Worm (Caenorhabditis elegans): ENCODE data around the gene irld-1.

Gene irld-1

ce11 chrV:4345714-4346113 is 9.2 kb downstream of the irld-1 start, which contains the start of gene figl-1:
figl-1 (minus strand) TSS chrV:4345999.
- TF ChIP-seq med-1 (GFP tag; optimal IDR thresholded peaks at IDR 0.05; ENCODE audit: insufficient read depth) = no peak
- no peak for TF ChIP-seq ztf-29 (GFP tag; IDR thresholded peaks at IDR 0.05)
- no peak for TF ChIP-seq klf-2 (GFP tag; conservative IDR thresholded peaks at IDR 0.05)
- no peak for TF ChIP-seq ref-1 (GFP tag; conservative IDR thresholded peaks at IDR 0.05)
- TF ChIP-seq tab-1 (GFP tag; IDR thresholded peaks at IDR 0.05) = no peak
- TF ChIP-seq cog-1 (tag; optimal IDR thresholded peaks at IDR 0.05) = no peak
- no peak for TF ChIP-seq flt-1 (GFP tag; IDR thresholded peaks at IDR 0.05)
- TF ChIP-seq ztf-23 (GFP tag; IDR thresholded peaks at IDR 0.05) = no peak

ce11 chrV:4346325-4346724 is 9.8 kb downstream of the irld-1 start, which contains the start of gene hpo-18:
hpo-18 (minus strand) TSS chrV:4346425.
- TF ChIP-seq flt-1 (GFP tag; IDR thresholded peaks at IDR 0.05) (no peak), ref-1 (GFP tag; conservative IDR thresholded peaks at IDR 0.05) (no peak), tab-1 (GFP tag; IDR thresholded peaks at IDR 0.05) (no peak), med-1 (GFP tag; optimal IDR thresholded peaks at IDR 0.05; ENCODE audit: insufficient read depth) (no peak), T22C8.4 (GFP tag; IDR thresholded peaks at IDR 0.05) (no peak), ztf-29 (GFP tag; IDR thresholded peaks at IDR 0.05) (no peak), cog-1 (tag; optimal IDR thresholded peaks at IDR 0.05) (no peak), ztf-23 (GFP tag; IDR thresholded peaks at IDR 0.05) (no peak), klf-2 (GFP tag; conservative IDR thresholded peaks at IDR 0.05) (no peak)

- no peak for TF ChIP-seq ref-1 (GFP tag; conservative IDR thresholded peaks at IDR 0.05)
- TF ChIP-seq med-1 (GFP tag; optimal IDR thresholded peaks at IDR 0.05; ENCODE audit: insufficient read depth) = no peak
- no peak for TF ChIP-seq T22C8.4 (GFP tag; IDR thresholded peaks at IDR 0.05)
- TF ChIP-seq ztf-29 (GFP tag; IDR thresholded peaks at IDR 0.05) = no peak
- no peak for TF ChIP-seq klf-2 (GFP tag; conservative IDR thresholded peaks at IDR 0.05)
- TF ChIP-seq ztf-23 (GFP tag; IDR thresholded peaks at IDR 0.05) = no peak
Observed at ce11 chrV:4346799-4347198, 10.2 kb downstream of the irld-1 start, which contains the start of gene mcm-7. mcm-7 (plus strand) TSS chrV:4347166.

- TF ChIP-seq med-1 (GFP tag; optimal IDR thresholded peaks at IDR 0.05; ENCODE audit: insufficient read depth) = no peak
- TF ChIP-seq ref-1 (GFP tag; conservative IDR thresholded peaks at IDR 0.05) = no peak
- TF ChIP-seq cog-1 (tag; optimal IDR thresholded peaks at IDR 0.05) = no peak
- no peak for TF ChIP-seq ztf-23 (GFP tag; IDR thresholded peaks at IDR 0.05)
- no peak for TF ChIP-seq flt-1 (GFP tag; IDR thresholded peaks at IDR 0.05)
- no peak for TF ChIP-seq tab-1 (GFP tag; IDR thresholded peaks at IDR 0.05)
- TF ChIP-seq ztf-29 (GFP tag; IDR thresholded peaks at IDR 0.05) = no peak
- no peak for TF ChIP-seq klf-2 (GFP tag; conservative IDR thresholded peaks at IDR 0.05)
- TF ChIP-seq T22C8.4 (GFP tag; IDR thresholded peaks at IDR 0.05) = no peak
Observed at ce11 chrV:4356047-4356612, 19.6 kb downstream of the irld-1 start.

- peak; percentile 11 for TF ChIP-seq cog-1 (tag; optimal IDR thresholded peaks at IDR 0.05)
- no peak for TF ChIP-seq ztf-23 (GFP tag; IDR thresholded peaks at IDR 0.05)
- TF ChIP-seq tab-1 (GFP tag; IDR thresholded peaks at IDR 0.05) = no peak
- no peak for TF ChIP-seq T22C8.4 (GFP tag; IDR thresholded peaks at IDR 0.05)
Observed at ce11 chrV:4357369-4357768, 20.8 kb downstream of the irld-1 start.

- TF ChIP-seq T22C8.4 (GFP tag; IDR thresholded peaks at IDR 0.05) (no peak), tab-1 (GFP tag; IDR thresholded peaks at IDR 0.05) (no peak), med-1 (GFP tag; optimal IDR thresholded peaks at IDR 0.05; ENCODE audit: insufficient read depth) (no peak)
Observed at ce11 chrV:4359127-4359526, 22.6 kb downstream of the irld-1 start.

- TF ChIP-seq ref-1 (GFP tag; conservative IDR thresholded peaks at IDR 0.05) (no peak), tab-1 (GFP tag; IDR thresholded peaks at IDR 0.05) (no peak), klf-2 (GFP tag; conservative IDR thresholded peaks at IDR 0.05) (no peak), T22C8.4 (GFP tag; IDR thresholded peaks at IDR 0.05) (no peak), flt-1 (GFP tag; IDR thresholded peaks at IDR 0.05) (no peak), ztf-23 (GFP tag; IDR thresholded peaks at IDR 0.05) (no peak), ztf-29 (GFP tag; IDR thresholded peaks at IDR 0.05) (no peak), med-1 (GFP tag; optimal IDR thresholded peaks at IDR 0.05; ENCODE audit: insufficient read depth) (no peak), cog-1 (tag; optimal IDR thresholded peaks at IDR 0.05) (no peak)
Observed at ce11 chrV:4360018-4360417, 23.5 kb downstream of the irld-1 start.

- TF ChIP-seq ztf-29 (GFP tag; IDR thresholded peaks at IDR 0.05) (no peak), flt-1 (GFP tag; IDR thresholded peaks at IDR 0.05) (no peak), med-1 (GFP tag; optimal IDR thresholded peaks at IDR 0.05; ENCODE audit: insufficient read depth) (no peak), cog-1 (tag; optimal IDR thresholded peaks at IDR 0.05) (no peak), ztf-23 (GFP tag; IDR thresholded peaks at IDR 0.05) (no peak)
Observed at ce11 chrV:4361505-4361904, 24.9 kb downstream of the irld-1 start, which contains the start of gene F32D1.3. F32D1.3 (minus strand) TSS chrV:4361569.

- TF ChIP-seq tab-1 (GFP tag; IDR thresholded peaks at IDR 0.05) = no peak
- TF ChIP-seq ztf-23 (GFP tag; IDR thresholded peaks at IDR 0.05) = no peak
- no peak for TF ChIP-seq med-1 (GFP tag; optimal IDR thresholded peaks at IDR 0.05; ENCODE audit: insufficient read depth)
- no peak for TF ChIP-seq klf-2 (GFP tag; conservative IDR thresholded peaks at IDR 0.05)
Observed at ce11 chrV:4364517-4364916, 28.0 kb downstream of the irld-1 start, which contains the start of gene grl-13. grl-13 (minus strand) TSS chrV:4364617.

- TF ChIP-seq flt-1 (GFP tag; IDR thresholded peaks at IDR 0.05) (no peak), T22C8.4 (GFP tag; IDR thresholded peaks at IDR 0.05) (no peak), tab-1 (GFP tag; IDR thresholded peaks at IDR 0.05) (no peak), ref-1 (GFP tag; conservative IDR thresholded peaks at IDR 0.05) (no peak), med-1 (GFP tag; optimal IDR thresholded peaks at IDR 0.05; ENCODE audit: insufficient read depth) (no peak), klf-2 (GFP tag; conservative IDR thresholded peaks at IDR 0.05) (no peak), ztf-23 (GFP tag; IDR thresholded peaks at IDR 0.05) (no peak), ztf-29 (GFP tag; IDR thresholded peaks at IDR 0.05) (no peak), cog-1 (tag; optimal IDR thresholded peaks at IDR 0.05) (no peak)
Observed at ce11 chrV:4366440-4366839, 29.9 kb downstream of the irld-1 start, which contains the start of gene F32D1.11. F32D1.11 (minus strand) TSS chrV:4366540.

Measured in whole organism, midembryonic.